Fruit fly (Drosophila melanogaster): ENCODE data around the gene dsh.
A peak's percentile ranks its signal among the peaks of the same experiment; 100 is the strongest.

Gene dsh

dm6 chrX:11367783-11368509 lies 12.3 kb downstream of the dsh start, which contains the start of the genes hop and Tim8 (continued):
- TF ChIP-seq CG6813 (GFP tag; optimal IDR thresholded peaks at IDR 0.05) (no peak), H2.0 (GFP tag; IDR thresholded peaks at IDR 0.05) (no peak), Mes4 (GFP tag; optimal IDR thresholded peaks at IDR 0.05) (no peak), C15 (GFP tag; IDR thresholded peaks at IDR 0.05) (no peak), CG10366 (GFP tag; IDR thresholded peaks at IDR 0.05) (no peak), CG1832 (GFP tag; optimal IDR thresholded peaks at IDR 0.05) (no peak), CG10321 (GFP tag; IDR thresholded peaks at IDR 0.05) (no peak), run (tag; optimal IDR thresholded peaks at IDR 0.05) (no peak), sd (tag; optimal IDR thresholded peaks at IDR 0.05) (peak; percentile 82), CG12155 (GFP tag; optimal IDR thresholded peaks at IDR 0.05) (no peak), CG7987 (GFP tag; optimal IDR thresholded peaks at IDR 0.05) (no peak), lbe (GFP tag; optimal IDR thresholded peaks at IDR 0.05) (no peak), BEAF-32 (GFP tag; optimal IDR thresholded peaks at IDR 0.05) (peak; percentile 91), Atf3 (GFP tag; optimal IDR thresholded peaks at IDR 0.05) (no peak), eyg (GFP tag; optimal IDR thresholded peaks at IDR 0.05) (no peak), Mrtf (GFP tag; IDR thresholded peaks at IDR 0.05) (no peak), HmgZ (tag; optimal IDR thresholded peaks at IDR 0.05) (no peak), ci (GFP tag; IDR thresholded peaks at IDR 0.05) (no peak), CG4328 (GFP tag; optimal IDR thresholded peaks at IDR 0.05) (no peak), CG10431 (GFP tag; optimal IDR thresholded peaks at IDR 0.05) (no peak), CG18262 (tag; optimal IDR thresholded peaks at IDR 0.05) (no peak), CG11695 (GFP tag; IDR thresholded peaks at IDR 0.05) (no peak), Hey (tag; optimal IDR thresholded peaks at IDR 0.05) (no peak), CG6254 (GFP tag; optimal IDR thresholded peaks at IDR 0.05) (no peak), HLH4C (GFP tag; IDR thresholded peaks at IDR 0.05; ENCODE audit: partially characterized antibody) (peak; percentile 97), kah (GFP tag; optimal IDR thresholded peaks at IDR 0.05) (no peak), H15 (GFP tag; IDR thresholded peaks at IDR 0.05) (no peak), CG11456 (GFP tag; IDR thresholded peaks at IDR 0.05) (no peak), br (optimal IDR thresholded peaks at IDR 0.05) (no peak), Mad (GFP tag; optimal IDR thresholded peaks at IDR 0.05) (no peak), Dll (GFP tag; IDR thresholded peaks at IDR 0.05; ENCODE audit: partially characterized antibody) (peak; percentile 87), chn (GFP tag; optimal IDR thresholded peaks at IDR 0.05) (no peak), CG1602 (GFP tag; optimal IDR thresholded peaks at IDR 0.05) (no peak), CG5180 (GFP tag; optimal IDR thresholded peaks at IDR 0.05) (no peak), CG7963 (GFP tag; IDR thresholded peaks at IDR 0.05; ENCODE audit: partially characterized antibody) (peak; percentile 93), Stat92E (GFP tag; optimal IDR thresholded peaks at IDR 0.05) (no peak), CG2712 (tag; optimal IDR thresholded peaks at IDR 0.05) (no peak), chif (GFP tag; optimal IDR thresholded peaks at IDR 0.05) (no peak), Scr (GFP tag; IDR thresholded peaks at IDR 0.05; ENCODE audit: partially characterized antibody) (peak; percentile 91), btn (GFP tag; optimal IDR thresholded peaks at IDR 0.05) (no peak), tup (GFP tag; optimal IDR thresholded peaks at IDR 0.05) (no peak), CG8944 (GFP tag; optimal IDR thresholded peaks at IDR 0.05) (no peak), CkIIα-i1 (GFP tag; IDR thresholded peaks at IDR 0.05) (no peak), CG3726 (GFP tag; IDR thresholded peaks at IDR 0.05) (no peak), otp (GFP tag; IDR thresholded peaks at IDR 0.05) (no peak), CG32532 (GFP tag; IDR thresholded peaks at IDR 0.05) (no peak), sug (tag; optimal IDR thresholded peaks at IDR 0.05) (peak; percentile 35), CG30431 (GFP tag; optimal IDR thresholded peaks at IDR 0.05) (no peak), CG32772 (GFP tag; IDR thresholded peaks at IDR 0.05) (no peak), seq (GFP tag; IDR thresholded peaks at IDR 0.05) (no peak), CG17829 (tag; optimal IDR thresholded peaks at IDR 0.05) (no peak)

Data from whole organism, embryonic.